Fruit fly (Drosophila melanogaster): ENCODE data around the gene Cyp28d2.

The Cyp28d2 gene

dm6 chr2L:5249766-5250165 is 42.7 kb downstream of the Cyp28d2 start:
- TF ChIP-seq CG8319 (GFP tag; optimal IDR thresholded peaks at IDR 0.05) (no peak), lz (GFP tag; optimal IDR thresholded peaks at IDR 0.05) (peak; percentile 70), esn (GFP tag; optimal IDR thresholded peaks at IDR 0.05) (peak; percentile 79), Eip93F (GFP tag; optimal IDR thresholded peaks at IDR 0.05) (no peak), CG1621 (tag; optimal IDR thresholded peaks at IDR 0.05) (peak; percentile 32), CG10669 (GFP tag; optimal IDR thresholded peaks at IDR 0.05) (peak; percentile 42), CG6276 (GFP tag; optimal IDR thresholded peaks at IDR 0.05) (peak; percentile 6), CG3919 (GFP tag; optimal IDR thresholded peaks at IDR 0.05) (peak; percentile 76), cyc (GFP tag; optimal IDR thresholded peaks at IDR 0.05) (peak; percentile 69), CG9139 (GFP tag; optimal IDR thresholded peaks at IDR 0.05) (no peak), CG3032 (tag; optimal IDR thresholded peaks at IDR 0.05) (peak; percentile 55), CG6808 (GFP tag; optimal IDR thresholded peaks at IDR 0.05) (peak; percentile 52), svp (GFP tag) (peak; percentile 90), CG8632 (GFP tag; optimal IDR thresholded peaks at IDR 0.05) (no peak), acj6 (GFP tag; optimal IDR thresholded peaks at IDR 0.05) (peak; percentile 57), CG6792 (GFP tag; optimal IDR thresholded peaks at IDR 0.05) (peak; percentile 69), fd59A (GFP tag; optimal IDR thresholded peaks at IDR 0.05) (peak; percentile 33), Hr4 (GFP tag; optimal IDR thresholded peaks at IDR 0.05) (peak; percentile 34), CG6854 (GFP tag; optimal IDR thresholded peaks at IDR 0.05) (peak; percentile 31), CG11294 (GFP tag; IDR thresholded peaks at IDR 0.05) (no peak), ss (GFP tag; optimal IDR thresholded peaks at IDR 0.05) (peak; percentile 46 to 61), Sox15 (GFP tag; optimal IDR thresholded peaks at IDR 0.05) (no peak), Ets96B (tag; optimal IDR thresholded peaks at IDR 0.05) (peak; percentile 53), net (GFP tag; optimal IDR thresholded peaks at IDR 0.05) (peak; percentile 20), salr (GFP tag; optimal IDR thresholded peaks at IDR 0.05) (peak in 1 of 2 experiments; percentile 12), spab (GFP tag; optimal IDR thresholded peaks at IDR 0.05) (peak; percentile 22), topi (GFP tag; optimal IDR thresholded peaks at IDR 0.05) (peak; percentile 66), dsx (GFP tag; optimal IDR thresholded peaks at IDR 0.05; ENCODE audit: poor library complexity, severe bottlenecking) (peak; percentile 61), CG6163 (GFP tag; IDR thresholded peaks at IDR 0.05) (peak; percentile 84), Hr38 (GFP tag; optimal IDR thresholded peaks at IDR 0.05) (no peak), Blimp-1 (GFP tag; optimal IDR thresholded peaks at IDR 0.05) (no peak), fkh (GFP tag; optimal IDR thresholded peaks at IDR 0.05) (no peak), CG10631 (GFP tag; optimal IDR thresholded peaks at IDR 0.05) (peak; percentile 58), CG15336 (GFP tag; IDR thresholded peaks at IDR 0.05) (no peak), Lpt (GFP tag; optimal IDR thresholded peaks at IDR 0.05) (peak; percentile 50), Hr39 (GFP tag; optimal IDR thresholded peaks at IDR 0.05) (peak; percentile 70), Eip78C (GFP tag) (peak; percentile 84), Gug (GFP tag; IDR thresholded peaks at IDR 0.05) (no peak), CG16779 (tag; optimal IDR thresholded peaks at IDR 0.05) (no peak), achi (GFP tag; optimal IDR thresholded peaks at IDR 0.05) (peak; percentile 58), pdm3 (GFP tag; optimal IDR thresholded peaks at IDR 0.05) (peak; percentile 56), Eip75B (GFP tag; optimal IDR thresholded peaks at IDR 0.05) (peak; percentile 61), CG34406 (GFP tag; optimal IDR thresholded peaks at IDR 0.05) (peak; percentile 36), OdsH (GFP tag; optimal IDR thresholded peaks at IDR 0.05) (peak; percentile 53), Met (GFP tag; optimal IDR thresholded peaks at IDR 0.05) (peak; percentile 78), vri (GFP tag; optimal IDR thresholded peaks at IDR 0.05) (peak; percentile 93), CG7368 (GFP tag; optimal IDR thresholded peaks at IDR 0.05) (peak; percentile 67), fd85E (GFP tag; optimal IDR thresholded peaks at IDR 0.05) (no peak), CG4318 (GFP tag; optimal IDR thresholded peaks at IDR 0.05) (no peak), CG32006 (GFP tag; optimal IDR thresholded peaks at IDR 0.05) (peak; percentile 42), CG8119 (GFP tag; IDR thresholded peaks at IDR 0.05) (peak; percentile 38; the same call in 1 of the 3 replicates), Ets21C (GFP tag; optimal IDR thresholded peaks at IDR 0.05) (peak; percentile 10)

Data from whole organism, prepupa.